Worm (Caenorhabditis elegans) whole organism, L1 larva: ENCODE data around the gene srxa-2.

Source experiments
- C34B4.2 ChIP-seq: sonication (generic microtip); optimal IDR thresholded peaks from 2 replicates; lab custom pipeline; 2017; ENCODE audit warnings: mild to moderate bottlenecking, missing genetic modification characterization, missing compliant biosample characterization
- F16B12.6 ChIP-seq: fragments of 150-350 bp; optimal IDR thresholded peaks from 2 replicates; lab custom pipeline; 2014; ENCODE audit warnings: missing biosample characterization, missing genetic modification characterization
- alr-1 ChIP-seq: fragments of 200-800 bp; sonication (Bioruptor generic); optimal IDR thresholded peaks from 2 replicates; lab custom pipeline; 2018; ENCODE audit warnings: borderline replicate concordance, mild to moderate bottlenecking, missing genetic modification characterization, missing compliant biosample characterization
- aly-2 ChIP-seq: fragments of 150-350 bp; optimal IDR thresholded peaks from 2 replicates; lab custom pipeline; 2014; ENCODE audit warnings: missing biosample characterization, missing genetic modification characterization
- ama-1 ChIP-seq: fragments of 150-350 bp; optimal IDR thresholded peaks from 2 replicates; lab custom pipeline; 2014
- ceh-8 ChIP-seq: fragments of 200-800 bp; sonication (Bioruptor generic); optimal IDR thresholded peaks from 2 replicates; lab custom pipeline; 2018; ENCODE audit warnings: mild to moderate bottlenecking, missing genetic modification characterization, moderate library complexity, missing compliant biosample characterization
- ceh-82 ChIP-seq, 3 experiments: fragments of 150-350 bp in 1 of 3; sonication (generic microtip) in 2 of 3; optimal IDR thresholded peaks; 2 replicates each; lab custom pipeline; 2014 to 2017; ENCODE audit warnings: missing biosample characterization in 3 of 3, missing genetic modification characterization in 3 of 3
- ceh-88 ChIP-seq: fragments of 200-800 bp; sonication (Bioruptor generic); IDR thresholded peaks from 2 replicates; pipeline ENCODE4 v1.3.6; 2022; ENCODE audit warnings: missing genetic modification characterization, missing compliant biosample characterization
- ces-1 ChIP-seq: fragments of 150-350 bp; optimal IDR thresholded peaks from 2 replicates; lab custom pipeline; 2014; ENCODE audit warnings: missing biosample characterization, missing genetic modification reagents, missing genetic modification characterization
- dpl-1 ChIP-seq, 3 experiments: fragments of 150-350 bp in 2 of 3; sonication (generic microtip) in 1 of 3; optimal IDR thresholded peaks; 2 replicates each; lab custom pipeline; 2014 to 2017; ENCODE audit warnings: missing biosample characterization in 3 of 3, missing genetic modification characterization in 3 of 3, missing genetic modification reagents in 3 of 3
- elt-3 ChIP-seq, 6 experiments: fragments of 150-350 bp in 1 of 6; sonication (generic microtip); optimal IDR thresholded peaks; 2 replicates each; lab custom pipeline; 2017 to 2018; ENCODE audit warnings: missing biosample characterization in 6 of 6, missing genetic modification characterization in 6 of 6, inconsistent platforms in 1 of 6
- fkh-10 ChIP-seq: sonication (generic microtip); optimal IDR thresholded peaks from 2 replicates; lab custom pipeline; 2017; ENCODE audit warnings: missing biosample characterization, missing genetic modification reagents, missing genetic modification characterization
- fkh-4 ChIP-seq: sonication (generic microtip); optimal IDR thresholded peaks from 2 replicates; lab custom pipeline; 2016; ENCODE audit warnings: missing compliant biosample characterization, missing genetic modification characterization, borderline replicate concordance
- fos-1 ChIP-seq: fragments of 150-350 bp; optimal IDR thresholded peaks from 2 replicates; lab custom pipeline; 2014; ENCODE audit warnings: missing biosample characterization, missing genetic modification characterization
- hlh-17 ChIP-seq: fragments of 200-800 bp; sonication (Bioruptor generic); optimal IDR thresholded peaks from 2 replicates; lab custom pipeline; 2018; ENCODE audit warnings: missing genetic modification characterization, mild to moderate bottlenecking, missing compliant biosample characterization, moderate library complexity, borderline replicate concordance
- hpl-2 ChIP-seq: fragments of 150-350 bp; optimal IDR thresholded peaks from 2 replicates; lab custom pipeline; 2014; ENCODE audit warnings: missing biosample characterization, missing genetic modification reagents, missing genetic modification characterization
- lin-14 ChIP-seq: fragments of 200-800 bp; sonication (Bioruptor generic); optimal IDR thresholded peaks from 2 replicates; lab custom pipeline; 2018; ENCODE audit warnings: mild to moderate bottlenecking, missing genetic modification characterization, moderate library complexity, missing compliant biosample characterization
- lin-15B ChIP-seq: fragments of 150-350 bp; sonication (generic microtip); optimal IDR thresholded peaks from 3 replicates; lab custom pipeline; 2014; ENCODE audit warnings: missing biosample characterization, missing genetic modification characterization
- lir-3 ChIP-seq: sonication (generic microtip); optimal IDR thresholded peaks from 2 replicates; lab custom pipeline; 2016; ENCODE audit warnings: mild to moderate bottlenecking, missing genetic modification characterization, moderate library complexity, missing compliant biosample characterization; ENCODE audit not compliant: poor library complexity
- lsy-2 ChIP-seq, 2 experiments: fragments of 150-350 bp; optimal IDR thresholded peaks; 2 replicates each; lab custom pipeline; 2014; ENCODE audit warnings: missing biosample characterization in 2 of 2, missing genetic modification characterization in 2 of 2
- mdl-1 ChIP-seq, 2 experiments: fragments of 150-350 bp; optimal IDR thresholded peaks; 2 replicates each; lab custom pipeline; 2014 to 2017; ENCODE audit warnings: missing biosample characterization in 2 of 2, missing genetic modification characterization in 2 of 2, inconsistent platforms in 1 of 2
- mep-1 ChIP-seq: fragments of 150-350 bp; optimal IDR thresholded peaks from 2 replicates; lab custom pipeline; 2014; ENCODE audit warnings: missing biosample characterization, missing genetic modification characterization
- nhr-12 ChIP-seq: sonication (generic microtip); optimal IDR thresholded peaks from 2 replicates; lab custom pipeline; 2017; ENCODE audit warnings: missing biosample characterization, missing genetic modification characterization
- nhr-20 ChIP-seq: sonication (generic microtip); optimal IDR thresholded peaks from 2 replicates; lab custom pipeline; 2016; ENCODE audit warnings: mild to moderate bottlenecking, missing genetic modification characterization, missing compliant biosample characterization
- nhr-47 ChIP-seq: sonication (generic microtip); optimal IDR thresholded peaks from 2 replicates; lab custom pipeline; 2016; ENCODE audit warnings: mild to moderate bottlenecking, missing genetic modification characterization, moderate library complexity, missing compliant biosample characterization
- nhr-71 ChIP-seq: sonication (generic microtip); optimal IDR thresholded peaks from 2 replicates; lab custom pipeline; 2016; ENCODE audit warnings: mild to moderate bottlenecking, missing genetic modification characterization, moderate library complexity, missing compliant biosample characterization
- nhr-77 ChIP-seq: fragments of 150-350 bp; optimal IDR thresholded peaks from 2 replicates; lab custom pipeline; 2014; ENCODE audit warnings: missing biosample characterization, missing genetic modification characterization
- nhr-84 ChIP-seq: sonication (generic microtip); optimal IDR thresholded peaks from 2 replicates; lab custom pipeline; 2017; ENCODE audit warnings: missing biosample characterization, missing genetic modification characterization
- nhr-85 ChIP-seq: sonication (generic microtip); peaks from one replicate; lab custom pipeline; 2016; ENCODE audit warnings: missing genetic modification characterization, inconsistent platforms, missing compliant biosample characterization
- pag-3 ChIP-seq: sonication (generic microtip); optimal IDR thresholded peaks from 2 replicates; lab custom pipeline; 2017; ENCODE audit warnings: missing genetic modification characterization, mild to moderate bottlenecking, missing compliant biosample characterization, antibody characterized with exemption, borderline replicate concordance; ENCODE audit not compliant: insufficient read depth
- pqm-1 ChIP-seq: sonication (generic microtip); optimal IDR thresholded peaks from 3 replicates; lab custom pipeline; 2017; ENCODE audit warnings: missing biosample characterization, missing genetic modification characterization
- snpc-4 ChIP-seq: fragments of 150-350 bp; optimal IDR thresholded peaks from 2 replicates; lab custom pipeline; 2014; ENCODE audit warnings: missing biosample characterization, missing genetic modification characterization
- snu-23 ChIP-seq: sonication (generic microtip); optimal IDR thresholded peaks from 2 replicates; lab custom pipeline; 2016; ENCODE audit warnings: missing genetic modification characterization, missing compliant biosample characterization
- swsn-7 ChIP-seq: sonication (generic microtip); optimal IDR thresholded peaks from 2 replicates; lab custom pipeline; 2016; ENCODE audit warnings: missing genetic modification characterization, missing compliant biosample characterization
- tbx-2 ChIP-seq: sonication (generic microtip); optimal IDR thresholded peaks from 2 replicates; lab custom pipeline; 2016; ENCODE audit warnings: missing genetic modification characterization, missing compliant biosample characterization
- unc-130 ChIP-seq: fragments of 150-350 bp; optimal IDR thresholded peaks from 2 replicates; lab custom pipeline; 2017; ENCODE audit warnings: missing biosample characterization, missing genetic modification characterization, inconsistent platforms
- unc-86 ChIP-seq: sonication (generic microtip); optimal IDR thresholded peaks from 2 replicates; lab custom pipeline; 2016; ENCODE audit warnings: missing genetic modification characterization, missing compliant biosample characterization
- vab-15 ChIP-seq: sonication (generic microtip); optimal IDR thresholded peaks from 2 replicates; lab custom pipeline; 2017; ENCODE audit warnings: missing genotype, mild to moderate bottlenecking, missing genetic modification characterization, missing compliant biosample characterization
- xbp-1 ChIP-seq: sonication (generic microtip); optimal IDR thresholded peaks from 2 replicates; lab custom pipeline; 2016; ENCODE audit warnings: missing genetic modification characterization, missing compliant biosample characterization
- ztf-4 ChIP-seq: fragments of 150-350 bp; optimal IDR thresholded peaks from 2 replicates; lab custom pipeline; 2014; ENCODE audit warnings: missing biosample characterization, missing genetic modification characterization

The srxa-2 gene

ce11 chrIV:9386038-9386437 lies 37.2 kb upstream of the srxa-2 start, which contains the start of gene daf-15 (continued):
- TF ChIP-seq ceh-82 (tag; optimal IDR thresholded peaks at IDR 0.05; lab: Kevin White, UChicago) (peak in 2 of 3 experiments; percentile 20 to 78), lin-15B (tag; lab: Kevin White, UChicago) (peak; percentile 13), ceh-88 (GFP tag; lab: Robert Waterston, UW) (no peak), vab-15 (tag; lab: Kevin White, UChicago) (no peak), mdl-1 (tag; optimal IDR thresholded peaks at IDR 0.05; lab: Kevin White, UChicago) (peak in 1 of 2 experiments; percentile 50), snu-23 (peak; percentile 69), C34B4.2 (tag; lab: Kevin White, UChicago) (no peak), xbp-1 (tag; lab: Kevin White, UChicago) (peak; percentile 68), lsy-2 (tag; optimal IDR thresholded peaks at IDR 0.05; lab: Kevin White, UChicago) (peak in 1 of 2 experiments; percentile 83), nhr-12 (tag; lab: Kevin White, UChicago) (no peak), unc-86 (tag; lab: Kevin White, UChicago) (peak; percentile 41), fkh-4 (tag; lab: Kevin White, UChicago) (no peak), lir-3 (tag; lab: Kevin White, UChicago) (no peak), aly-2 (tag; lab: Kevin White, UChicago) (peak; percentile 5), ces-1 (GFP tag; lab: Kevin White, UChicago) (no peak), mep-1 (no peak), nhr-20 (peak; percentile 48), hpl-2 (GFP tag; lab: Kevin White, UChicago) (no peak), alr-1 (tag; lab: Kevin White, UChicago) (no peak), nhr-77 (tag; lab: Kevin White, UChicago) (peak; percentile 13), nhr-71 (tag; lab: Kevin White, UChicago) (peak; percentile 72), swsn-7 (tag; lab: Kevin White, UChicago) (peak; percentile 45), nhr-85 (tag; lab: Kevin White, UChicago) (peak; percentile 80), elt-3 (tag; optimal IDR thresholded peaks at IDR 0.05; lab: Kevin White, UChicago) (peak in 2 of 6 experiments; percentile 9 to 30), ztf-4 (tag; lab: Kevin White, UChicago) (no peak), nhr-47 (tag; lab: Kevin White, UChicago) (peak; percentile 67)
- TF ChIP-seq, all 84 proteins: peak for 34

- no peak for TF ChIP-seq pag-3 (tag; lab: Kevin White, UChicago)
- no peak for TF ChIP-seq ama-1 (lab: Kevin White, UChicago)
- TF ChIP-seq lin-14 (GFP tag; lab: Kevin White, UChicago), result no peak
- no peak for TF ChIP-seq snpc-4
- TF ChIP-seq F16B12.6, result no peak
- no peak for TF ChIP-seq lin-15B (tag; lab: Kevin White, UChicago)
- no peak for TF ChIP-seq nhr-77 (tag; lab: Kevin White, UChicago)
- TF ChIP-seq nhr-84 (tag; lab: Kevin White, UChicago), result no peak
- TF ChIP-seq fos-1, result no peak
- TF ChIP-seq lsy-2 (tag; optimal IDR thresholded peaks at IDR 0.05; lab: Kevin White, UChicago), result no peak
- no peak for TF ChIP-seq hlh-17
- no peak for TF ChIP-seq unc-130 (tag; lab: Kevin White, UChicago)
- no peak for TF ChIP-seq unc-86 (tag; lab: Kevin White, UChicago)
- no peak for TF ChIP-seq pqm-1 (tag; lab: Kevin White, UChicago)
- no peak for TF ChIP-seq nhr-47 (tag; lab: Kevin White, UChicago)
These were observed 27.1 kb upstream of the srxa-2 start, which contains the start of gene col-121 for ce11 chrIV:9396118-9396517. TSS of gene col-121 (minus strand) at chrIV:9396218.

- TF ChIP-seq snu-23 (no peak), aly-2 (tag; lab: Kevin White, UChicago) (no peak), dpl-1 (GFP tag; optimal IDR thresholded peaks at IDR 0.05; lab: Kevin White, UChicago) (no peak), fkh-10 (GFP tag; lab: Kevin White, UChicago) (no peak), F16B12.6 (no peak), tbx-2 (tag; lab: Kevin White, UChicago) (no peak), unc-86 (tag; lab: Kevin White, UChicago) (no peak), ama-1 (lab: Kevin White, UChicago) (no peak), ceh-8 (GFP tag; lab: Kevin White, UChicago) (no peak)
These were observed 25.9 kb upstream of the srxa-2 start, which contains the start of gene F56D5.3 for ce11 chrIV:9397278-9397677. TSS of gene F56D5.3 (plus strand) at chrIV:9397578.
